Fruit fly (Drosophila melanogaster): ENCODE measurements around the gene CG8036.

CG8036 gene

DNA sequence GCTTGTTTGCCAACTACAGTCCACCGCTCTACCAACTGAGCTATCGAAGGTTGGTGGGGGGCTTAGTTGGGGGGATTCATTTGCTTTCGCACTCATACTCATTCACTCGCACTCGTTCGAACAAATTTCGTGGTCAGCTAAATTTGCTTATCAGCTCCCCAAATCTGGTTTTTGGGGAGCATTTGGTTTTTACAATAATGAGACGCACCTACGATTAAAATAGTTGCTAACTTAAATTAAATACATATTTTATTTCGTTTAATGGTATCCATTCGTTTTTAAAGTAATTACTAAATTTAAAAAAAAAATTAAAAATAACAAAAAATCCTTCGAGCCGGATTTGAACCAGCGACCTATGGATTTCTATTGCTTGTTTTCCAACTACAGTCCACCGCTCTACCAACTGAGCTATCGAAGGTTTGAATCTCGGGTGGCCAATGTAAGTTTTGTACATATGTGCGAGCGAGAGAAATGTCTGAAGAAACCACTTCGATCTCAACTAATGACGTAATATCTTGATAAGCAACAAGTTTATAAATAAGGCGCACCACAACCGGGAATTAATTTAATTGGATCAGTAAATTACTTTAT is 25.2 kb upstream of the CG8036 start:
- TF ChIP-seq Gug (GFP tag; IDR thresholded peaks at IDR 0.05), result no peak
- peak; percentile 85 for TF ChIP-seq vri (GFP tag; optimal IDR thresholded peaks at IDR 0.05)
- TF ChIP-seq ss (GFP tag; optimal IDR thresholded peaks at IDR 0.05), result no peak
- TF ChIP-seq Eip78C (GFP tag), result peak; percentile 57
- peak; percentile 59 for TF ChIP-seq svp (GFP tag)
- TF ChIP-seq dsx (GFP tag; optimal IDR thresholded peaks at IDR 0.05; ENCODE audit: poor library complexity, severe bottlenecking), result no peak
- no peak for TF ChIP-seq CG11294 (GFP tag; IDR thresholded peaks at IDR 0.05)
- no peak for TF ChIP-seq Ets21C (GFP tag; optimal IDR thresholded peaks at IDR 0.05)
- peak; percentile 14 for TF ChIP-seq CG6276 (GFP tag; optimal IDR thresholded peaks at IDR 0.05)

DNA sequence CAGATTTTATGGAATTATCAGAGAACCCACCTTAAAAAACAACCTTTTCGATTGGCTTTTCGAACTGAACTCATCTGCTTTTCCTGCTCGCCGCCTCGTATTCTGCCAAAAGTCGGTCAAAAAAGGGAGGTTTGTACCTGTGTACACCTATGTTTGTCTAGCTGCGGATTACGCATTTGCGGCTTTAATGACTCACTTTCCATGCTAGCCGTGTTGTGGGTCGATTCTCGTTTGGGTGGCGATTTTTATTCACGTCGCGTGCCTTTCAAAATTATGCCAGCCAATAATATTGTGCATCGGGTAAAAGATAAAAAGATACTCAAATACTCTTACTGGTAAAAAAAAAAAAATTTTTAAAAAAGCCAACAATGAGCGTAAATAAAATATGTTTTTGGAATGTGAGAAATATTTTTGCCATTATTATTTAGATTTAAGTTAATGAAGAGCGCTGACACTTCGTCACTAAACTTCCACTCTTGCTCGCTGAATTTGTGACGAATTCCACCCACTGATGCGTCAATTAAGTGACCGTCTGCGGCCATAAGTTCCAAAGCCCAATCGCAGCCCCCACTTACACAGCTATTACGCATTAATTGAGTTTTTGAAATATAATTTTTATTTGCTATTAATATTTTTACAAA is 22.0 kb upstream of the CG8036 start, which contains the start of gene Cyp313b1:
TSS of gene Cyp313b1 (minus strand) at position 71 of the 641 bp plus-strand sequence.
- peak; percentile 14 for TF ChIP-seq Hr39 (GFP tag; optimal IDR thresholded peaks at IDR 0.05)
- TF ChIP-seq CG4318 (GFP tag; optimal IDR thresholded peaks at IDR 0.05), result no peak
- TF ChIP-seq eg (GFP tag; IDR thresholded peaks at IDR 0.05), result peak; percentile 21; the same call in 1 of the 3 replicates
- TF ChIP-seq CG34406 (GFP tag; optimal IDR thresholded peaks at IDR 0.05), result no peak
- TF ChIP-seq Eip78C (GFP tag), result peak; percentile 25
- peak; percentile 25 for TF ChIP-seq svp (GFP tag)

DNA sequence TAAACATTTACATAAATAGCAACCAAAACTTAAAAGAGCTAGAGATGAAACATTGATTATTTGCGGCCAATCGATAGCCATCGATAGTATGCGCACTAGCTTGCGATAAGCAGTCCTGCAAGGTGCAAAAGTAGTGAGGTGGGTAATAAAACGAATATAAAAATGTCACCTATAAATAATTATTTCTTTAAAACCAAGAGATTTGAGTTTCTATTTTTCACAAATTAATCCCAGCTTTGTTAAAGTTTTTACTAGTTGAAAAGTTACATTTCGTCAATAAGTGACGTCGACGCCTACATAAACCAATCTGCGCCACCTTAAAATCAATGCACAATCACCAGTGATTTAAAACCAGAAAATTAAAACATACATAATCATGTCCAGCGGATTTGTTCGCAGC is 16.9 kb upstream of the CG8036 start, which contains the start of the genes Mkk4 and SLIRP2:
TSS of gene Mkk4 (minus strand) at position 56 of the 400 bp plus-strand sequence.
TSS of gene SLIRP2 (plus strand) at position 344 of the 400 bp plus-strand sequence.
- peak; percentile 99 for TF ChIP-seq Sox102F (GFP tag; optimal IDR thresholded peaks at IDR 0.05)
- peak; percentile 97 to 98 for TF ChIP-seq salr (GFP tag; optimal IDR thresholded peaks at IDR 0.05)
- peak; percentile 99 for TF ChIP-seq fd59A (GFP tag; optimal IDR thresholded peaks at IDR 0.05)
- peak; percentile 99 for TF ChIP-seq CG34406 (GFP tag; optimal IDR thresholded peaks at IDR 0.05)
- TF ChIP-seq CG11762 (GFP tag; optimal IDR thresholded peaks at IDR 0.05; ENCODE audit: insufficient read depth), result peak; percentile 98
- peak; percentile 99 for TF ChIP-seq Smox (GFP tag; optimal IDR thresholded peaks at IDR 0.05)
- TF ChIP-seq svp (GFP tag), result peak; percentile 100
- peak; percentile 99 for TF ChIP-seq CG6792 (GFP tag; optimal IDR thresholded peaks at IDR 0.05)
- peak; percentile 94 for TF ChIP-seq fd85E (GFP tag; optimal IDR thresholded peaks at IDR 0.05)
- TF ChIP-seq CG3032 (tag; optimal IDR thresholded peaks at IDR 0.05), result peak; percentile 99
- TF ChIP-seq lz (GFP tag; optimal IDR thresholded peaks at IDR 0.05), result peak; percentile 99
- peak; percentile 99 for TF ChIP-seq CG10631 (GFP tag; optimal IDR thresholded peaks at IDR 0.05)
- peak; percentile 99 for TF ChIP-seq CG32006 (GFP tag; optimal IDR thresholded peaks at IDR 0.05)
- peak; percentile 99 for TF ChIP-seq Eip75B (GFP tag; optimal IDR thresholded peaks at IDR 0.05)
- peak; percentile 97 for TF ChIP-seq spab (GFP tag; optimal IDR thresholded peaks at IDR 0.05)
- peak; percentile 99 for TF ChIP-seq topi (GFP tag; optimal IDR thresholded peaks at IDR 0.05)
- TF ChIP-seq cyc (GFP tag; optimal IDR thresholded peaks at IDR 0.05), result peak; percentile 99
- TF ChIP-seq CG6854 (GFP tag; optimal IDR thresholded peaks at IDR 0.05), result peak; percentile 94
- TF ChIP-seq eg (GFP tag; IDR thresholded peaks at IDR 0.05), result peak; percentile 99
- peak; percentile 96 to 97 for TF ChIP-seq ss (GFP tag; optimal IDR thresholded peaks at IDR 0.05)
- TF ChIP-seq Gug (GFP tag; IDR thresholded peaks at IDR 0.05), result peak; percentile 99
- TF ChIP-seq achi (GFP tag; optimal IDR thresholded peaks at IDR 0.05), result peak; percentile 98
- TF ChIP-seq Hr4 (GFP tag; optimal IDR thresholded peaks at IDR 0.05), result peak; percentile 99
- peak; percentile 99 for TF ChIP-seq CG8119 (GFP tag; IDR thresholded peaks at IDR 0.05)
- TF ChIP-seq CG6808 (GFP tag; optimal IDR thresholded peaks at IDR 0.05), result peak; percentile 97
- peak; percentile 97 for TF ChIP-seq dac (GFP tag; optimal IDR thresholded peaks at IDR 0.05)
- peak; percentile 98 for TF ChIP-seq vri (GFP tag; optimal IDR thresholded peaks at IDR 0.05)
- TF ChIP-seq CG10669 (GFP tag; optimal IDR thresholded peaks at IDR 0.05), result peak; percentile 99
- peak; percentile 99 for TF ChIP-seq CG15336 (GFP tag; IDR thresholded peaks at IDR 0.05)
- TF ChIP-seq CG8319 (GFP tag; optimal IDR thresholded peaks at IDR 0.05), result peak; percentile 97
- TF ChIP-seq CG11902 (GFP tag; optimal IDR thresholded peaks at IDR 0.05), result peak; percentile 98
- peak; percentile 98 for TF ChIP-seq CG1621 (tag; optimal IDR thresholded peaks at IDR 0.05)
- TF ChIP-seq net (GFP tag; optimal IDR thresholded peaks at IDR 0.05), result peak; percentile 99
- TF ChIP-seq CG9139 (GFP tag; optimal IDR thresholded peaks at IDR 0.05), result peak; percentile 96
- peak; percentile 93 for TF ChIP-seq Blimp-1 (GFP tag; optimal IDR thresholded peaks at IDR 0.05)
- TF ChIP-seq Eip93F (GFP tag; optimal IDR thresholded peaks at IDR 0.05), result peak; percentile 96
- TF ChIP-seq esn (GFP tag; optimal IDR thresholded peaks at IDR 0.05), result peak; percentile 99
- peak; percentile 99 for TF ChIP-seq Hr39 (GFP tag; optimal IDR thresholded peaks at IDR 0.05)
- peak; percentile 98 for TF ChIP-seq dsx (GFP tag; optimal IDR thresholded peaks at IDR 0.05; ENCODE audit: poor library complexity, severe bottlenecking)
